Worm (Caenorhabditis elegans): ENCODE data around the gene heh-1.

DNA sequence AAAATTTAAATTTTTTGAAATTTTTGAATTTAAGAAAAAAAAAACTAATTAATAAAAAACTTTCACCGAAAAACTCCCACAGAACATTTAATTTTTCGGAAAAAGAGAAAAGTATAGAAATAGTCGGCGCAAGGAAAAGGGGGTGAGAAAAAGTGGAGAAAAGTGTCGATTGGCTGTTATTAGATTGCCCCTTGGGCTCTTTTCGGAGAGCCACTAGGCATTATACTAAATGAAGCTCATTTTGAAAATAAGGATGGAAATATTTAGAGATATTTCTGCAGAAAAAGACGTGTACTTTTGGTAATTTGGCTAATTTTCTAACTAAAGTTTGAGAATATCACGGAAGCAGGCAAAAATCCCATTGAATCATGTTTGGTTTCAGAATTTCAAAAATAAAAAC is 24.8 kb upstream of the heh-1 start:
- no peak for TF ChIP-seq jun-1 (tag; optimal IDR thresholded peaks at IDR 0.05)
- no peak for TF ChIP-seq snpc-4 (tag; optimal IDR thresholded peaks at IDR 0.05)
- no peak for TF ChIP-seq nhr-77 (tag; optimal IDR thresholded peaks at IDR 0.05)
- TF ChIP-seq pha-4 (tag; optimal IDR thresholded peaks at IDR 0.05) = no peak
- TF ChIP-seq aly-2 (tag; optimal IDR thresholded peaks at IDR 0.05) = no peak
- TF ChIP-seq nhr-12 (tag; optimal IDR thresholded peaks at IDR 0.05) = no peak
- no peak for TF ChIP-seq tbx-2 (tag; optimal IDR thresholded peaks at IDR 0.05)
- TF ChIP-seq ama-1 (optimal IDR thresholded peaks at IDR 0.05) = no peak
- no peak for TF ChIP-seq lin-39 (tag; optimal IDR thresholded peaks at IDR 0.05)
- no peak for TF ChIP-seq hmg-11 (tag; optimal IDR thresholded peaks at IDR 0.05)
- no peak for TF ChIP-seq unc-39 (tag; optimal IDR thresholded peaks at IDR 0.05)
- TF ChIP-seq elt-1 (tag; optimal IDR thresholded peaks at IDR 0.05) = no peak
